Worm (Caenorhabditis elegans) whole organism, L4/young adult: ENCODE data around the gene mrps-18.C.
"Not testable (repeated sequence)": the region's sequence is repeated elsewhere in the genome, so short reads cannot be mapped to it uniquely, and the experiment has no call there.

Experiments used
- W03F9.2 ChIP-seq: fragments of 150-350 bp; optimal IDR thresholded peaks from 2 replicates; lab custom pipeline; 2014; ENCODE audit warnings: missing biosample characterization, missing genetic modification characterization
- dao-5 ChIP-seq: sonication (generic microtip); optimal IDR thresholded peaks from 2 replicates; lab custom pipeline; 2016; ENCODE audit warnings: missing genotype, missing genetic modification characterization, moderate library complexity, missing compliant biosample characterization
- him-1 ChIP-seq: sonication (generic microtip); optimal IDR thresholded peaks from 2 replicates; lab custom pipeline; 2016; ENCODE audit warnings: missing genotype, missing genetic modification reagents, missing genetic modification characterization, missing compliant biosample characterization

- TF ChIP-seq him-1 (tag; lab: Kevin White, UChicago); dao-5 (tag; lab: Kevin White, UChicago); W03F9.2: not testable (repeated sequence)
Observed at ce11 chrII:6775076-6775475, 39.1 kb downstream of the mrps-18.C start, which contains the start of gene agr-1.
